Fruit fly (Drosophila melanogaster) whole organism: ENCODE data around the gene Grp170.

Source experiments
- CG8478 ChIP-seq: fragments of >200 bp; optimal IDR thresholded peaks from 2 replicates; lab custom pipeline; 2018; ENCODE audit warnings: inconsistent platforms
- Dll ChIP-seq: fragments of >200 bp; optimal IDR thresholded peaks from 2 replicates; lab custom pipeline; 2017
- EcR ChIP-seq, 2 experiments: fragments of >200 bp; optimal IDR thresholded peaks; 2 replicates each; lab custom pipeline; 2017; ENCODE audit warnings: missing biosample characterization in 2 of 2, missing genetic modification characterization in 2 of 2, missing genetic modification reagents in 2 of 2
- pan ChIP-seq: fragments of >200 bp; optimal IDR thresholded peaks from 2 replicates; lab custom pipeline; 2017
- psq ChIP-seq: fragments of >200 bp; optimal IDR thresholded peaks from 2 replicates; lab custom pipeline; 2017
- usp ChIP-seq: fragments of >200 bp; optimal IDR thresholded peaks from 2 replicates; lab custom pipeline; 2017; ENCODE audit warnings: missing biosample characterization, missing genetic modification characterization, mixed read lengths

DNA sequence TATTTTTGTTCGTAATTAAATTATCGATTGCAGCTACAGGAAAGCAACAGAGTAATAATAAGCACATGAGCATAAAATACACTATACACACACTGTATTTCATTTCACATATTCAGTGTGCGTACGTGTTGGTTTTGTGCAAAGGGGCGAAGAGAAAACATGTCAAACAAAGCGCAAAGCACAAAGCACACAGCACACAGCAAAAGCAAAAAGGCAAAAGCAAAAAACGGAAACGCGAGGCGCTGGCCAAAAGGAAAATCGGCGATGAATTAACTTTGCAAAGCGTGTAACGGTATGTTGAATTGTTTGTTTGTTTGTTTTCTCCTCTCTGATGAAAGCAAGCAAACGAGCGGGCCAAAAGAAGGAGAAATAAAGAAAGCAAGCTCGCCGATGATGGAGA is 13.5 kb upstream of the Grp170 start:
- TF ChIP-seq usp (GFP tag; lab: Kevin White, UChicago): no peak
- TF ChIP-seq Dll: no peak
- TF ChIP-seq pan (lab: Kevin White, UChicago): no peak
- TF ChIP-seq EcR (GFP tag; optimal IDR thresholded peaks at IDR 0.05; lab: Kevin White, UChicago): no peak
- no peak for TF ChIP-seq CG8478 (lab: Kevin White, UChicago)
- no peak for TF ChIP-seq psq
